Worm (Caenorhabditis elegans): ENCODE results near the gene sec-16A.2.
A peak's percentile ranks its signal among the peaks of the same experiment; 100 is the strongest.

Gene sec-16A.2

ce11 chrX:8247088-8247487, 40.0 kb upstream of the sec-16A.2 start:
- TF ChIP-seq dpl-1 (GFP tag; optimal IDR thresholded peaks at IDR 0.05) (no peak), nhr-237 (tag; optimal IDR thresholded peaks at IDR 0.05) (no peak), ceh-63 (GFP tag; optimal IDR thresholded peaks at IDR 0.05) (no peak), nhr-47 (tag; optimal IDR thresholded peaks at IDR 0.05) (no peak), mab-9 (GFP tag; IDR thresholded peaks at IDR 0.05) (no peak), nhr-28 (tag; optimal IDR thresholded peaks at IDR 0.05) (no peak), F16B12.6 (tag; optimal IDR thresholded peaks at IDR 0.05) (no peak), hpl-2 (GFP tag; optimal IDR thresholded peaks at IDR 0.05) (no peak), ceh-8 (GFP tag; optimal IDR thresholded peaks at IDR 0.05) (no peak), ztf-11 (tag; optimal IDR thresholded peaks at IDR 0.05) (no peak), hlh-17 (GFP tag; optimal IDR thresholded peaks at IDR 0.05; ENCODE audit: borderline replicate concordance) (no peak), vab-15 (tag; optimal IDR thresholded peaks at IDR 0.05) (no peak), egl-27 (tag; optimal IDR thresholded peaks at IDR 0.05) (no peak), grh-1 (GFP tag; IDR thresholded peaks at IDR 0.05) (no peak), nhr-77 (tag; optimal IDR thresholded peaks at IDR 0.05) (no peak), fkh-8 (tag; optimal IDR thresholded peaks at IDR 0.05) (no peak), hlh-4 (tag; optimal IDR thresholded peaks at IDR 0.05) (no peak), tlp-1 (tag; optimal IDR thresholded peaks at IDR 0.05) (no peak), pag-3 (tag; optimal IDR thresholded peaks at IDR 0.05; ENCODE audit: borderline replicate concordance, insufficient read depth) (no peak)

- TF ChIP-seq fkh-4 (tag; optimal IDR thresholded peaks at IDR 0.05; ENCODE audit: borderline replicate concordance) (no peak), mab-9 (GFP tag; IDR thresholded peaks at IDR 0.05) (no peak), ets-5 (GFP tag; IDR thresholded peaks at IDR 0.05) (no peak), C04F5.9 (tag; optimal IDR thresholded peaks at IDR 0.05) (no peak), ztf-11 (tag; optimal IDR thresholded peaks at IDR 0.05) (no peak), jun-1 (tag; optimal IDR thresholded peaks at IDR 0.05) (no peak), snpc-4 (tag; optimal IDR thresholded peaks at IDR 0.05) (no peak), unc-30 (tag; optimal IDR thresholded peaks at IDR 0.05) (no peak), fkh-8 (tag; optimal IDR thresholded peaks at IDR 0.05) (peak; percentile 33), nhr-19 (GFP tag; conservative IDR thresholded peaks at IDR 0.05) (0 out of 2 replicates have a peak, but pooled peaks have one; percentile 18), unc-130 (tag; optimal IDR thresholded peaks at IDR 0.05) (no peak), alr-1 (tag; optimal IDR thresholded peaks at IDR 0.05; ENCODE audit: borderline replicate concordance) (no peak), ceh-88 (GFP tag; IDR thresholded peaks at IDR 0.05) (no peak), nhr-90 (tag; optimal IDR thresholded peaks at IDR 0.05; ENCODE audit: poor library complexity) (peak; percentile 27), mdl-1 (tag; optimal IDR thresholded peaks at IDR 0.05) (peak in 1 of 2 experiments; percentile 30), nhr-28 (tag; optimal IDR thresholded peaks at IDR 0.05) (no peak), unc-62 (GFP tag; optimal IDR thresholded peaks at IDR 0.05) (no peak), aly-2 (tag; optimal IDR thresholded peaks at IDR 0.05) (no peak), ceh-82 (tag; optimal IDR thresholded peaks at IDR 0.05) (peak in 1 of 3 experiments; percentile 73), tlp-1 (tag; optimal IDR thresholded peaks at IDR 0.05) (no peak), nhr-77 (tag; optimal IDR thresholded peaks at IDR 0.05) (no peak), ces-1 (GFP tag; optimal IDR thresholded peaks at IDR 0.05) (no peak), C16A3.4 (tag; optimal IDR thresholded peaks at IDR 0.05) (no peak), snu-23 (GFP tag; optimal IDR thresholded peaks at IDR 0.05) (peak; percentile 61), nhr-47 (tag; optimal IDR thresholded peaks at IDR 0.05) (peak; percentile 60), lir-3 (tag; optimal IDR thresholded peaks at IDR 0.05; ENCODE audit: poor library complexity) (no peak), pag-3 (tag; optimal IDR thresholded peaks at IDR 0.05; ENCODE audit: borderline replicate concordance, insufficient read depth) (no peak), C34B4.2 (tag; optimal IDR thresholded peaks at IDR 0.05) (no peak), elt-2 (tag; optimal IDR thresholded peaks at IDR 0.05) (no peak), lin-15B (tag; optimal IDR thresholded peaks at IDR 0.05) (no peak), F16B12.6 (tag; optimal IDR thresholded peaks at IDR 0.05) (no peak), zip-4 (GFP tag; optimal IDR thresholded peaks at IDR 0.05) (no peak), nhr-237 (tag; optimal IDR thresholded peaks at IDR 0.05) (no peak), vab-15 (tag; optimal IDR thresholded peaks at IDR 0.05) (no peak), ama-1 (optimal IDR thresholded peaks at IDR 0.05) (no peak), hlh-17 (GFP tag; optimal IDR thresholded peaks at IDR 0.05; ENCODE audit: borderline replicate concordance) (no peak), lin-39 (tag; optimal IDR thresholded peaks at IDR 0.05) (no peak), blmp-1 (tag; optimal IDR thresholded peaks at IDR 0.05) (peak; percentile 76), fos-1 (tag; optimal IDR thresholded peaks at IDR 0.05) (peak; percentile 16), skn-1 (tag; optimal IDR thresholded peaks at IDR 0.05) (peak; percentile 7), nhr-71 (tag; optimal IDR thresholded peaks at IDR 0.05) (peak; percentile 52), nhr-11 (tag; optimal IDR thresholded peaks at IDR 0.05) (no peak)
Measured at ce11 chrX:8252293-8252692, 34.8 kb upstream of the sec-16A.2 start, which contains the start of gene M60.6. Gene M60.6 (minus strand): TSS chrX:8252458.

Data from whole organism, L1 larva.